Worm (Caenorhabditis elegans): ENCODE measurements around the gene Y116A8C.465.

- TF ChIP-seq mep-1 (tag; optimal IDR thresholded peaks at IDR 0.05) = no peak
- TF ChIP-seq snpc-4 (tag; optimal IDR thresholded peaks at IDR 0.05) = no peak
- TF ChIP-seq nhr-2 (tag; optimal IDR thresholded peaks at IDR 0.05) = no peak
- no peak for TF ChIP-seq ces-1 (GFP tag; optimal IDR thresholded peaks at IDR 0.05)
- TF ChIP-seq hlh-1 (tag; optimal IDR thresholded peaks at IDR 0.05) = no peak
- TF ChIP-seq sem-2 (GFP tag; optimal IDR thresholded peaks at IDR 0.05) = no peak
Observed at ce11 chrIV:17100628-17101338, 35.7 kb downstream of the Y116A8C.465 start.
